Fruit fly (Drosophila melanogaster): ENCODE measurements around the gene CG34417.

Gene CG34417

DNA sequence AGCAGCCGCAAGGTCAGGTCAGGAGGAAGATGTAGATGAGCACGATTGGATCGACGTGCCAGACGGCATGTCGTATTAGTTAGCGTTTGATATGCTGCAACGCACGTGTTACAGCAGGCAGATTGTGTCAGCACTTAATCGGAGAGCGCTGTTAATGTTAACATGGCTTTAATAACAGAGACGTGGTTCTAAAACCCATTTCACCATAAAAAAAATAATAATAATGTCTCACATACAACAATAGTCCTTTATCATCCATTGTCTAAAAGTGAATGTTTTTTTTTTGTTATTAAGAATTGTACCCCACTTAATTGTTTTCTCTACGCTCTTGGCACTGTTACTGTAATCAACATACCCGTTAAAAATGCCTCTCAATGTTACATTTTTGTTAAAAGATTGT is 58.7 kb downstream of the CG34417 start:
- TF ChIP-seq h (optimal IDR thresholded peaks at IDR 0.05) (no peak), Sin3A (optimal IDR thresholded peaks at IDR 0.05) (no peak), Myc (optimal IDR thresholded peaks at IDR 0.05) (no peak), psq (optimal IDR thresholded peaks at IDR 0.05) (no peak), insv (optimal IDR thresholded peaks at IDR 0.05) (no peak), ttk (optimal IDR thresholded peaks at IDR 0.05) (no peak)

- TF ChIP-seq h (optimal IDR thresholded peaks at IDR 0.05) (no peak), psq (optimal IDR thresholded peaks at IDR 0.05) (no peak), Myc (optimal IDR thresholded peaks at IDR 0.05) (no peak)
Observed at dm6 chrX:6599880-6600279, 59.3 kb downstream of the CG34417 start, which contains the start of gene pigs. Gene pigs, plus strand, starts transcription at chrX:6600062.

DNA sequence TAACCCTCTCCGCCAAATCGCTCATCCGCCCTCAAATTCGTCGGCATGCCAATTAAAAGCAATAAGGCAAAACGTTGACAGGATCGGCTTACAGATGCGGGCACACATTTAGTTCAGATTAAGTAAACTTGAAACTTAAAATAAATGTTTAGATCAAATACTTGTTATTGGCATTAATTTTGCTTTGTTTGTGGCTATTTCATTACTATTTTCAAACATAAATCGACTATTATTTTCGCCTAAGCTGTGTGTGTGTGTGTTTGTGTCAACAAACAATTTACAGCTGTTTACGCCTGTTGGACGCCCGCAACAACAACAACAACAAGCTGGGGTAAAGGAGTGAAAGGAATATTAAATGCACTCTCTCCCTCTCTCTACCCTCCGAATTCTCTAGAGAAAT is 60.6 kb downstream of the CG34417 start:
- TF ChIP-seq Myc (optimal IDR thresholded peaks at IDR 0.05) (no peak), insv (optimal IDR thresholded peaks at IDR 0.05) (no peak), h (optimal IDR thresholded peaks at IDR 0.05) (no peak), ttk (optimal IDR thresholded peaks at IDR 0.05) (no peak), Sin3A (optimal IDR thresholded peaks at IDR 0.05) (no peak), psq (optimal IDR thresholded peaks at IDR 0.05) (no peak)

dm6 chrX:6601641-6602276 is 61.2 kb downstream of the CG34417 start:
- no peak for TF ChIP-seq psq (optimal IDR thresholded peaks at IDR 0.05)
- no peak for TF ChIP-seq insv (optimal IDR thresholded peaks at IDR 0.05)
- no peak for TF ChIP-seq h (optimal IDR thresholded peaks at IDR 0.05)
- TF ChIP-seq Myc (optimal IDR thresholded peaks at IDR 0.05): no peak

DNA sequence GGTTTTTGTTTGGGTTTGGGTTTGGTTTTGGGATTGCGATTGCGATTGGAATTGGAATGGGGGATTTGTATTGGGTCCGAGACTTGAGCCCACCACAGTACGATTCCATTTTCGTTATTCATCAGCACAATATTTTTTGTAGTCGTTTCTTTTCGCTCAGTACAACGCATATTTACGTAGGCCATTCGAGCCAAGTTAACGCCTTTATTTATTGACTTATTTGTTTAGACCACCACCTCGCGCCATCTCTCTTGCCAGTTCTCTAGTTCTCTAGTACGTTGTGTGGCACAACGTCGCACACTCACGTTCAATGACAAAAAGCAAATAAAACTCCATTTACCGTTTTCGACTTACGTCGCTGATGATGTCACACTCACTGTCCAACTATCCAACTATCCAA is 64.1 kb downstream of the CG34417 start:
- no peak for TF ChIP-seq ttk (optimal IDR thresholded peaks at IDR 0.05)
- TF ChIP-seq psq (optimal IDR thresholded peaks at IDR 0.05): no peak
- TF ChIP-seq Sin3A (optimal IDR thresholded peaks at IDR 0.05): no peak
- no peak for TF ChIP-seq insv (optimal IDR thresholded peaks at IDR 0.05)
- no peak for TF ChIP-seq h (optimal IDR thresholded peaks at IDR 0.05)
- TF ChIP-seq Myc (optimal IDR thresholded peaks at IDR 0.05): no peak

DNA sequence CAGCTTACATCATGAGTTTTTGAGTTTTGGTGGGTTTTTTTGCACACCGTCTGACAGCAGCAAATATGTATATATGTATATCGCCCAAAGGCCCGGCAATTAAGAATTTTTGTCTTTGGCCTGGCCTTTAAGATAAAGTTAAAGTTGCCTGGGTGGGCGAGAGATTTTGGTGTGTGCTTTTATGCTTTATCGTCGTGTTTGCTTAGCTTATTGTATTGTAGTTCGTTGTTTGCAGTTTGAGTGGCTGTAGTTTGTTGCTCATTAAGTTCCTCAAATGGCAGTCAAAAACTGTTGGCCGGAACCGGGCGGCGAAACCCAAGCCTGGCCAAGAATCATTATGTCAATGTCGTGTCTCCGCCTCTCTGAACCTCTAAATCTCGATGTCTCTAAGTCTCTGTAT is 71.3 kb downstream of the CG34417 start:
- TF ChIP-seq insv (optimal IDR thresholded peaks at IDR 0.05) (no peak), psq (optimal IDR thresholded peaks at IDR 0.05) (no peak), h (optimal IDR thresholded peaks at IDR 0.05) (no peak), ttk (optimal IDR thresholded peaks at IDR 0.05) (no peak), Sin3A (optimal IDR thresholded peaks at IDR 0.05) (no peak), Myc (optimal IDR thresholded peaks at IDR 0.05) (no peak)

DNA sequence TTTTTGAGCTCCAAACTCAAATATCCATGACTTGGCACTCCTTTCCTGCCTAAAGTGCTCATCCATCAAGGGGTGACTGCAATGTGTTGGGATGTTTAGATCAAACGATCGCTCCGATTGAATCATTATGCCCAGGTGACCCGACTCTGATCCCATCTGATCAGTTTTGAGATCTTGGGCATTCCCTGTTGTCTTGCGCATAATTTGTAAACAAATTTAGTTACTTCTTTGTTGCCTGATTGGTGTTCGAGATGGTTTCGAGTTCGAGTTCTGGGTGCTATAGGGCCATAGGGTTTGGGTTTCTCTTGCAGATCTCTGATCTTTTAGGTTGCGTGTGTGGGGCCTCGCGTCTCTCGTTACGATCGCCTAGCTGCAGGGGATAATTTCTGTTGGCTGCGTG is 71.9 kb downstream of the CG34417 start:
- TF ChIP-seq h (optimal IDR thresholded peaks at IDR 0.05): no peak
- no peak for TF ChIP-seq Myc (optimal IDR thresholded peaks at IDR 0.05)
- no peak for TF ChIP-seq psq (optimal IDR thresholded peaks at IDR 0.05)
- TF ChIP-seq Sin3A (optimal IDR thresholded peaks at IDR 0.05): no peak
- no peak for TF ChIP-seq insv (optimal IDR thresholded peaks at IDR 0.05)
- no peak for TF ChIP-seq ttk (optimal IDR thresholded peaks at IDR 0.05)

DNA sequence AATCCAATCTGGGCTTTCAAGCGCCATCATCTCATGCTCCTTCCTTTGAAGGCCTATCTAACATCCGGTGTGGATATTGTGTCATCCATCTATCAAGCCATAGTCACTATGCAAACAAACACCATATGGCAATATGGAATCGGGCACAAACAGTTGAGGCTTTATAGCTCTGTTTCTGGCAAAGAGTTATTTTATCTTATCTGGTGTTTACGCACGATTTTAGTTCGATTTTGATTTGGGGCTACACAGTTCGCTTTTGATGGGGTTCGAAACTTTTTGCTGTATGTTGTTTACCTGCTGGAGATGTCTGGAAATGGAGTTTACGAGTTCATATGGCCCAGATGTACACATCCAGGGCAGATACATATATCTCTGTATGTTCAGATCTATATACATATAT is 73.0 kb downstream of the CG34417 start:
- TF ChIP-seq h (optimal IDR thresholded peaks at IDR 0.05) (no peak), Sin3A (optimal IDR thresholded peaks at IDR 0.05) (no peak), insv (optimal IDR thresholded peaks at IDR 0.05) (no peak), psq (optimal IDR thresholded peaks at IDR 0.05) (no peak), ttk (optimal IDR thresholded peaks at IDR 0.05) (no peak), Myc (optimal IDR thresholded peaks at IDR 0.05) (no peak)

DNA sequence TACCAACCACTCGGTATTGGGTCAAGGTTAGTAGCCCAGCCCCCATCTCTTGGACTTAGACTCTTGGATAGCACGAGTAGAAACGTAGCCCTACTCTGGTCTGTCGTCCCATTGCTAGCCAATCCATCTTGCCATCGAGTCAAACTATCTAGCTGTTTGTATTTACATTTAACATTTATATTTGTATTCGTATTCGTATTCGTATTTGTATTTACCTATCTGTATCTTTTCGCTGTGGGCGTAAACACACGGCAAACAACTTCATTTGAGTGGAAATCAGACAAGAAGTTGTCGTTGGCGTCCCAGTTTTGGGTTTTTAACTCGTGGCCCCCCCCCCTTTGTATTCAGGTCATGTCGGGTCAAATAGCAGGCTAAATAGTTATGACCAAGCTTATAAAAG is 73.7 kb downstream of the CG34417 start:
- TF ChIP-seq Myc (optimal IDR thresholded peaks at IDR 0.05): no peak
- TF ChIP-seq ttk (optimal IDR thresholded peaks at IDR 0.05): no peak
- TF ChIP-seq Sin3A (optimal IDR thresholded peaks at IDR 0.05): no peak
- TF ChIP-seq psq (optimal IDR thresholded peaks at IDR 0.05): no peak
- TF ChIP-seq h (optimal IDR thresholded peaks at IDR 0.05): no peak
- no peak for TF ChIP-seq insv (optimal IDR thresholded peaks at IDR 0.05)

dm6 chrX:6615476-6615875 is 74.9 kb downstream of the CG34417 start:
- TF ChIP-seq Sin3A (optimal IDR thresholded peaks at IDR 0.05): no peak
- no peak for TF ChIP-seq h (optimal IDR thresholded peaks at IDR 0.05)
- TF ChIP-seq psq (optimal IDR thresholded peaks at IDR 0.05): no peak
- no peak for TF ChIP-seq ttk (optimal IDR thresholded peaks at IDR 0.05)
- TF ChIP-seq insv (optimal IDR thresholded peaks at IDR 0.05): no peak
- no peak for TF ChIP-seq Myc (optimal IDR thresholded peaks at IDR 0.05)

- no peak for TF ChIP-seq insv (optimal IDR thresholded peaks at IDR 0.05)
- TF ChIP-seq Sin3A (optimal IDR thresholded peaks at IDR 0.05): no peak
- no peak for TF ChIP-seq ttk (optimal IDR thresholded peaks at IDR 0.05)
- TF ChIP-seq h (optimal IDR thresholded peaks at IDR 0.05): no peak
- no peak for TF ChIP-seq psq (optimal IDR thresholded peaks at IDR 0.05)
- TF ChIP-seq Myc (optimal IDR thresholded peaks at IDR 0.05): no peak
Observed at dm6 chrX:6616771-6617170, 76.2 kb downstream of the CG34417 start.

- no peak for TF ChIP-seq ttk (optimal IDR thresholded peaks at IDR 0.05)
- TF ChIP-seq Myc (optimal IDR thresholded peaks at IDR 0.05): no peak
- TF ChIP-seq h (optimal IDR thresholded peaks at IDR 0.05): no peak
- TF ChIP-seq psq (optimal IDR thresholded peaks at IDR 0.05): no peak
- TF ChIP-seq Sin3A (optimal IDR thresholded peaks at IDR 0.05): no peak
- TF ChIP-seq insv (optimal IDR thresholded peaks at IDR 0.05): no peak
Observed at dm6 chrX:6617372-6617771, 76.8 kb downstream of the CG34417 start.

DNA sequence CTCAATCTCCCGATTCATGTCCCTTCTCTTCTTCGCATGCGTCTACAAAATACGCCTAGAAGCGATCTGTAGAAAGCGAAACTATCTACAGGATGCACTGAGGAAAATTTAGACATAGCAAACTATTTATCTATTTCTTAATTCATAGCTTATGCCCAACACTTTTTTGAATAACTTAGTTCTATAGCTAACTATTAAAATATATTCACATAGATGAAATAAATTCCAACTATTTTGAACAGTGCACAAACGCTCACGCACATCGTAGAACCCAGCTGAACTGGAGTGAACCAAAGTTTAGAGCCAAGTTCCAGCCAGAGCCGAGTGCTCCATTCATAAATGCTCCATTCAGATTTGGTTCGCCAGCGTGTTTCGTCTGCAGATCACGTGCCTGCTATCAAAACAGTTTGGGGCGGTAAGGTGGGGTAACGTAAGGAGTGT is 81.0 kb downstream of the CG34417 start:
- TF ChIP-seq Myc (optimal IDR thresholded peaks at IDR 0.05) (no peak), psq (optimal IDR thresholded peaks at IDR 0.05) (no peak)

All from Kc167 (cell line).